Worm (Caenorhabditis elegans): ENCODE measurements around the gene sre-11.

DNA sequence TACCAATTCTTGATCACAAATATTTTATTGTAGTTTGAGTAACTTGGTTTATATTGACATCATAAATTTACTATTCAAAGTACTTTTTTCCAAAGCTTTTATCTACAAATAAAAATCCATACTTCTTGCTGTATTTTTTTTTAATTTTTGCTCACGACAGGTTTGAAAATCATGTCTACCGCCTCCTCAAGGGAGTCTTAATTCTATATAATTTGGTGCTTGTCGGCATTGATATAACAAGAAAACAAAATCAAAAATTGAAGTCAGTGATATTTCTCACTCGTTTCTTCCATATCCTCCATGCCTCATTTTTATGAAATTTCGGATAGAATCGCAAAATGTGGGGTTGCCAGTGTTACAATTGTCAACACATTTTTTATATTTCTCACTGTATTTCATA lies 38.3 kb downstream of the sre-11 start, which contains the start of gene str-47:
- no peak for TF ChIP-seq ztf-11 (tag; optimal IDR thresholded peaks at IDR 0.05)
- TF ChIP-seq aly-2 (tag; optimal IDR thresholded peaks at IDR 0.05) = no peak
- TF ChIP-seq ceh-82 (tag; optimal IDR thresholded peaks at IDR 0.05) = no peak
- no peak for TF ChIP-seq zag-1 (tag; optimal IDR thresholded peaks at IDR 0.05)
- TF ChIP-seq alr-1 (tag; optimal IDR thresholded peaks at IDR 0.05) = no peak
- TF ChIP-seq nhr-11 (tag; optimal IDR thresholded peaks at IDR 0.05) = no peak
- no peak for TF ChIP-seq nhr-25 (tag; optimal IDR thresholded peaks at IDR 0.05)
- TF ChIP-seq nhr-23 (tag; optimal IDR thresholded peaks at IDR 0.05) = no peak
- TF ChIP-seq snpc-4 (tag; optimal IDR thresholded peaks at IDR 0.05) = no peak
- no peak for TF ChIP-seq unc-62 (GFP tag; optimal IDR thresholded peaks at IDR 0.05)
- TF ChIP-seq lin-13 (GFP tag; optimal IDR thresholded peaks at IDR 0.05) = no peak

Measured in whole organism, L2 larva.